Fruit fly (Drosophila melanogaster) ovary, adult (tissue): ENCODE data around the gene CG32277.
A peak's percentile ranks its signal among the peaks of the same experiment; 100 is the strongest.

ENCODE experiments used
- CG17801 ChIP-seq: fragments of 200-800 bp; optimal IDR thresholded peaks from 2 replicates; lab custom pipeline; 2019; ENCODE audit warnings: missing biosample characterization, mild to moderate bottlenecking, missing genetic modification characterization, moderate library complexity; ENCODE audit not compliant: partially characterized antibody

CG32277 gene

dm6 chr3L:3205349-3205748 lies at the start of gene CG32277:
CG32277 (minus strand) TSS chr3L:3205449.
- TF ChIP-seq CG17801 (GFP tag; lab: Kevin White, UChicago), result no peak

- TF ChIP-seq CG17801 (GFP tag; lab: Kevin White, UChicago), result no peak
Observed at dm6 chr3L:3253631-3254030, 48.4 kb upstream of the CG32277 start.

- no peak for TF ChIP-seq CG17801 (GFP tag; lab: Kevin White, UChicago)
Observed at dm6 chr3L:3252884-3253283, 47.6 kb upstream of the CG32277 start.

dm6 chr3L:3251659-3252490 lies 46.6 kb upstream of the CG32277 start:
- TF ChIP-seq CG17801 (GFP tag; lab: Kevin White, UChicago), result no peak

dm6 chr3L:3250922-3251658 lies 45.8 kb upstream of the CG32277 start:
- no peak for TF ChIP-seq CG17801 (GFP tag; lab: Kevin White, UChicago)

- TF ChIP-seq CG17801 (GFP tag; lab: Kevin White, UChicago), result peak; percentile 92
Observed at dm6 chr3L:3249997-3250774, 44.9 kb upstream of the CG32277 start.

dm6 chr3L:3249664-3249996 lies 44.4 kb upstream of the CG32277 start:
- TF ChIP-seq CG17801 (GFP tag; lab: Kevin White, UChicago), result no peak

dm6 chr3L:3248714-3249663 lies 43.7 kb upstream of the CG32277 start:
- peak; percentile 42 for TF ChIP-seq CG17801 (GFP tag; lab: Kevin White, UChicago)

- TF ChIP-seq CG17801 (GFP tag; lab: Kevin White, UChicago), result no peak
Observed at dm6 chr3L:3247130-3248065, 42.1 kb upstream of the CG32277 start, which contains the start of gene CG43389. CG43389 (plus strand) TSS chr3L:3248015.

dm6 chr3L:3246378-3247129 lies 41.3 kb upstream of the CG32277 start:
- peak; percentile 45 for TF ChIP-seq CG17801 (GFP tag; lab: Kevin White, UChicago)

dm6 chr3L:3245189-3245588 lies 39.9 kb upstream of the CG32277 start:
- no peak for TF ChIP-seq CG17801 (GFP tag; lab: Kevin White, UChicago)
